Worm (Caenorhabditis elegans) whole organism, L3 larva: Measurements from ENCODE around the gene nhr-212.

Experiments
- R02D3.7 ChIP-seq: fragments of 150-350 bp; optimal IDR thresholded peaks from 2 replicates; lab custom pipeline; 2014; ENCODE audit warnings: missing biosample characterization, missing genetic modification characterization
- fkh-10 ChIP-seq: sonication (generic microtip); optimal IDR thresholded peaks from 2 replicates; lab custom pipeline; 2017; ENCODE audit warnings: missing biosample characterization, missing genetic modification reagents, missing genetic modification characterization
- jun-1 ChIP-seq: fragments of 150-350 bp; optimal IDR thresholded peaks from 2 replicates; lab custom pipeline; 2014; ENCODE audit warnings: missing biosample characterization, missing genetic modification reagents, missing genetic modification characterization
- lsy-12 ChIP-seq: sonication (generic microtip); optimal IDR thresholded peaks from 2 replicates; lab custom pipeline; 2016; ENCODE audit warnings: mild to moderate bottlenecking, missing genetic modification characterization, missing compliant biosample characterization
- nhr-237 ChIP-seq: fragments of 150-350 bp; optimal IDR thresholded peaks from 2 replicates; lab custom pipeline; 2014; ENCODE audit warnings: missing biosample characterization, missing genetic modification characterization
- nhr-28 ChIP-seq: fragments of 150-350 bp; optimal IDR thresholded peaks from 2 replicates; lab custom pipeline; 2014; ENCODE audit warnings: missing biosample characterization, missing genetic modification characterization

DNA sequence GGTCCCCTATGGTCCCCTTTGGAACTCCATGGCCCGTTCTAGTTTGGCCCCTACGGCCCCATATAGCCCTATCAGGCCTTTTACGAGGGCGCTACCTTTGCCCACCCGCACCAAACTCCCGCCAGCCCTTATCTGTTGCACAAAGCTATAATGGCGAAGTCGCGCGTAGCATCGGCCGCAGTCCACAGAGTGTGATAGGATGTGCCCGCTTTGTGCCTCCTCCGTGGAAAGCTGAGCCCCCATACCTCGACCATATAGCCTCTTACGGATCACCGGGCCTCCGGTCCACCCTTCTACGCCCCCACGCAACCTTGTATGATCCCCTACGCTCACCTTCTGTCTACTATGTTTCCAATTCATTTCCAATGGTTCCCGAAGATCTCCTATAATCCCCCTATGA is 37.7 kb upstream of the nhr-212 start:
- TF ChIP-seq R02D3.7 (tag; lab: Kevin White, UChicago) (no peak), fkh-10 (no peak), lsy-12 (tag; lab: Kevin White, UChicago) (no peak), nhr-28 (tag; lab: Kevin White, UChicago) (no peak), nhr-237 (tag; lab: Kevin White, UChicago) (no peak), jun-1 (no peak)
